Worm (Caenorhabditis elegans) whole organism, L2 larva: ENCODE data around the gene F07C6.2.

Source experiments
- ZK546.5 ChIP-seq: sonication (generic microtip); optimal IDR thresholded peaks from 2 replicates; lab custom pipeline; 2017; ENCODE audit warnings: missing biosample characterization, missing genetic modification characterization
- ceh-82 ChIP-seq: fragments of 150-350 bp; optimal IDR thresholded peaks from 2 replicates; lab custom pipeline; 2014; ENCODE audit warnings: missing biosample characterization, missing genetic modification characterization
- nhr-129 ChIP-seq: fragments of 150-350 bp; optimal IDR thresholded peaks from 2 replicates; lab custom pipeline; 2014; ENCODE audit warnings: missing biosample characterization, missing genetic modification characterization
- unc-62 ChIP-seq: fragments of 150-350 bp; optimal IDR thresholded peaks from 2 replicates; lab custom pipeline; 2014; ENCODE audit warnings: missing biosample characterization, missing genetic modification reagents, missing genetic modification characterization
- ztf-4 ChIP-seq: fragments of 150-350 bp; optimal IDR thresholded peaks from 2 replicates; lab custom pipeline; 2014; ENCODE audit warnings: missing biosample characterization, missing genetic modification characterization

DNA sequence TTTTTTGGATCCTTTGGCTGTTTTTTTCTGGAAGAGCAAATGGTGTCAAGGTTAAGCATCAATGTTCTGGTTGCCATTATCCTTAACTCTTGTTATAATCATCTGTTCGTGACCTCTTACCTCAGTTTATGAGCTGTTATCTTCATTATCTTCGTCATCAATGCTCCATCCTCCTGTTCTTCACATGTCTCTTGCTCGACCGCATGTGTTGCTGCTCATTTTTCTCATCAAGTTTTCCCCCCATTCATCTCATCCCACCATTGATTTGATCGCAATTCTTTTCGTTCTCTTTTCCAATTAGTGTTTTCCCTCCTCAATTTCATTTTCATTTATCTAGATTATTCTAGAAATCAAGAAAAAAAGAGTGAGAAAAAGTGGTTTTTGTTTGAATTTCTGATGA, 26.6 kb downstream of the F07C6.2 start:
- no peak for TF ChIP-seq unc-62
- TF ChIP-seq ztf-4, result no peak
- no peak for TF ChIP-seq nhr-129 (tag; lab: Kevin White, UChicago)
- no peak for TF ChIP-seq ceh-82
- TF ChIP-seq ZK546.5, result no peak
